Fruit fly (Drosophila melanogaster) whole organism, embryonic: ENCODE data around the gene CG31419.

ENCODE experiments used
- ATbp ChIP-seq: fragments of 200-800 bp; sonication (Bioruptor generic); optimal IDR thresholded peaks from 2 replicates; lab custom pipeline; 2017; ENCODE audit warnings: missing biosample characterization, mild to moderate bottlenecking, missing genetic modification characterization, missing genetic modification reagents
- Blimp-1 ChIP-seq: fragments of 200-800 bp; sonication (Bioruptor generic); optimal IDR thresholded peaks from 3 replicates; lab custom pipeline; 2018; ENCODE audit warnings: missing biosample characterization, missing genetic modification characterization, mild to moderate bottlenecking, moderate library complexity, missing genetic modification reagents
- CG10462 ChIP-seq: fragments of 200-800 bp; sonication (Bioruptor generic); optimal IDR thresholded peaks from 2 replicates; lab custom pipeline; 2016; ENCODE audit warnings: missing biosample characterization, missing genetic modification characterization
- CG11504 ChIP-seq: fragments of 200-800 bp; sonication (Bioruptor generic); optimal IDR thresholded peaks from 3 replicates; lab custom pipeline; 2019; ENCODE audit warnings: missing biosample characterization, mild to moderate bottlenecking, missing genetic modification characterization, moderate library complexity
- CG11696 ChIP-seq: fragments of 200-800 bp; sonication (Bioruptor generic); IDR thresholded peaks from 2 replicates; pipeline ENCODE4 v1.3.6; 2022; ENCODE audit warnings: missing biosample characterization, missing genetic modification characterization
- CG12236 ChIP-seq: fragments of 200-800 bp; sonication (Bioruptor generic); optimal IDR thresholded peaks from 2 replicates; lab custom pipeline; 2016; ENCODE audit warnings: missing biosample characterization, missing genetic modification characterization
- CG12769 ChIP-seq: fragments of 200-800 bp; sonication (Bioruptor generic); optimal IDR thresholded peaks from 2 replicates; lab custom pipeline; 2019; ENCODE audit warnings: missing biosample characterization, mild to moderate bottlenecking, missing genetic modification characterization, moderate library complexity
- CG13775 ChIP-seq: fragments of 200-800 bp; sonication (Bioruptor generic); optimal IDR thresholded peaks from 3 replicates; lab custom pipeline; 2017; ENCODE audit warnings: missing biosample characterization, mild to moderate bottlenecking, missing genetic modification characterization
- CG13894 ChIP-seq: fragments of 200-800 bp; sonication (Bioruptor generic); optimal IDR thresholded peaks from 3 replicates; lab custom pipeline; 2018; ENCODE audit warnings: missing biosample characterization, mild to moderate bottlenecking, missing genetic modification characterization, moderate library complexity
- CG15514 ChIP-seq: fragments of 200-800 bp; sonication (Bioruptor generic); optimal IDR thresholded peaks from 3 replicates; lab custom pipeline; 2017; ENCODE audit warnings: missing biosample characterization, missing genetic modification characterization, mild to moderate bottlenecking, moderate library complexity, missing genetic modification reagents
- CG17568 ChIP-seq: fragments of 200-800 bp; sonication (Bioruptor generic); optimal IDR thresholded peaks from 2 replicates; lab custom pipeline; 2018; ENCODE audit warnings: missing biosample characterization, mild to moderate bottlenecking, missing genetic modification characterization, moderate library complexity
- CG18619 ChIP-seq: fragments of 200-800 bp; sonication (Bioruptor generic); optimal IDR thresholded peaks from 3 replicates; lab custom pipeline; 2017; ENCODE audit warnings: missing biosample characterization, mild to moderate bottlenecking, missing genetic modification characterization
- CG18764 ChIP-seq: fragments of 200-800 bp; sonication (Bioruptor generic); optimal IDR thresholded peaks from 3 replicates; lab custom pipeline; 2016; ENCODE audit warnings: missing biosample characterization, missing genetic modification characterization
- CG2199 ChIP-seq: fragments of 200-800 bp; sonication (Bioruptor generic); IDR thresholded peaks from 3 replicates; pipeline ENCODE4 v1.3.6; 2022; ENCODE audit warnings: missing biosample characterization, missing genetic modification characterization
- CG2678 ChIP-seq: fragments of 200-800 bp; sonication (Bioruptor generic); optimal IDR thresholded peaks from 3 replicates; lab custom pipeline; 2019; ENCODE audit warnings: missing biosample characterization, mild to moderate bottlenecking, missing genetic modification characterization, moderate library complexity
- CTCF ChIP-seq: fragments of 200-800 bp; sonication (Bioruptor generic); optimal IDR thresholded peaks from 2 replicates; lab custom pipeline; 2017; ENCODE audit warnings: missing biosample characterization, mild to moderate bottlenecking, missing genetic modification characterization, moderate library complexity
- Dip2 ChIP-seq: fragments of 200-800 bp; sonication (Bioruptor generic); IDR thresholded peaks from 2 replicates; pipeline ENCODE4 v1.3.6; 2022; ENCODE audit warnings: missing biosample characterization, missing genetic modification characterization
- Ets65A ChIP-seq: fragments of 200-800 bp; sonication (Bioruptor generic); peaks from one replicate; lab custom pipeline; 2016; ENCODE audit warnings: missing biosample characterization, missing genetic modification characterization
- HLH54F ChIP-seq: fragments of 200-800 bp; sonication (Bioruptor generic); optimal IDR thresholded peaks from 3 replicates; lab custom pipeline; 2016; ENCODE audit warnings: missing biosample characterization, missing genetic modification characterization
- Hr51 ChIP-seq, 2 experiments: fragments of 200-800 bp; sonication (Bioruptor generic); optimal IDR thresholded peaks; 2 replicates in 1 of 2; 3 replicates in 1 of 2; lab custom pipeline; 2016 to 2018; ENCODE audit warnings: missing biosample characterization in 2 of 2, missing genetic modification characterization in 2 of 2, mild to moderate bottlenecking in 1 of 2, moderate library complexity in 1 of 2
- Jarid2 ChIP-seq: fragments of 200-800 bp; sonication (Bioruptor generic); optimal IDR thresholded peaks from 3 replicates; lab custom pipeline; 2017; ENCODE audit warnings: mild to moderate bottlenecking, missing biosample characterization, missing genetic modification reagents, missing genetic modification characterization
- MTF-1 ChIP-seq: fragments of 200-800 bp; sonication (Bioruptor generic); optimal IDR thresholded peaks from 2 replicates; lab custom pipeline; 2018; ENCODE audit warnings: missing biosample characterization, mild to moderate bottlenecking, missing genetic modification characterization, borderline replicate concordance
- Med ChIP-seq: fragments of 200-800 bp; sonication (Bioruptor generic); peaks from one replicate; lab custom pipeline; 2016; ENCODE audit warnings: missing biosample characterization, missing genetic modification characterization, mild to moderate bottlenecking, inconsistent platforms, moderate library complexity
- Meics ChIP-seq: fragments of 200-800 bp; sonication (Bioruptor generic); optimal IDR thresholded peaks from 2 replicates; lab custom pipeline; 2017; ENCODE audit warnings: missing biosample characterization, mild to moderate bottlenecking, missing genetic modification characterization
- Ptx1 ChIP-seq: fragments of 200-800 bp; sonication (Bioruptor generic); IDR thresholded peaks from 2 replicates; pipeline ENCODE4 v1.3.6; 2022; ENCODE audit warnings: missing biosample characterization, missing genetic modification characterization
- Scr ChIP-seq: fragments of 200-800 bp; sonication (Bioruptor generic); IDR thresholded peaks from 2 replicates; pipeline ENCODE4 v1.3.6; 2022; ENCODE audit warnings: missing biosample characterization, missing genetic modification characterization; ENCODE audit not compliant: partially characterized antibody
- az2 ChIP-seq: fragments of 200-800 bp; sonication (Bioruptor generic); optimal IDR thresholded peaks from 3 replicates; lab custom pipeline; 2016; ENCODE audit warnings: missing biosample characterization, missing genetic modification characterization
- cas ChIP-seq: fragments of 200-800 bp; sonication (Bioruptor generic); IDR thresholded peaks from 2 replicates; pipeline ENCODE4 v1.3.6; 2022; ENCODE audit warnings: missing biosample characterization, missing genetic modification characterization
- dimm ChIP-seq: fragments of 200-800 bp; sonication (Bioruptor generic); IDR thresholded peaks from 2 replicates; pipeline ENCODE4 v1.3.6; 2022; ENCODE audit warnings: missing biosample characterization, missing genetic modification characterization
- dmrt99B ChIP-seq: fragments of 200-800 bp; sonication (Bioruptor generic); optimal IDR thresholded peaks from 2 replicates; lab custom pipeline; 2018; ENCODE audit warnings: missing biosample characterization, mild to moderate bottlenecking, missing genetic modification characterization, moderate library complexity
- fu2 ChIP-seq: fragments of 200-800 bp; sonication (Bioruptor generic); optimal IDR thresholded peaks from 2 replicates; lab custom pipeline; 2016; ENCODE audit warnings: missing biosample characterization, missing genetic modification characterization
- gcm ChIP-seq: fragments of 200-800 bp; sonication (Bioruptor generic); optimal IDR thresholded peaks from 2 replicates; lab custom pipeline; 2019; ENCODE audit warnings: missing biosample characterization, mild to moderate bottlenecking, missing genetic modification characterization, moderate library complexity
- h ChIP-seq: fragments of >200 bp; optimal IDR thresholded peaks from 2 replicates; lab custom pipeline; 2017
- hkb ChIP-seq, 2 experiments: fragments of 200-800 bp in 1 of 2; fragments of >200 bp in 1 of 2; sonication (Bioruptor generic) in 1 of 2; IDR thresholded peaks in 1 of 2; optimal IDR thresholded peaks in 1 of 2; 2 replicates each; pipeline versions ENCODE4 v1.3.6 to Lab custom; 2017 to 2022; ENCODE audit warnings: missing biosample characterization in 1 of 2, missing genetic modification characterization in 1 of 2
- lab ChIP-seq: fragments of 200-800 bp; sonication (Bioruptor generic); optimal IDR thresholded peaks from 3 replicates; lab custom pipeline; 2017; ENCODE audit warnings: missing biosample characterization, missing genetic modification characterization, mild to moderate bottlenecking, moderate library complexity, missing genetic modification reagents
- lilli ChIP-seq: fragments of 200-800 bp; sonication (Bioruptor generic); optimal IDR thresholded peaks from 3 replicates; lab custom pipeline; 2016; ENCODE audit warnings: missing biosample characterization, missing genetic modification characterization
- lov ChIP-seq, 2 experiments: fragments of 200-800 bp in 1 of 2; fragments of >200 bp in 1 of 2; sonication (Bioruptor generic) in 1 of 2; IDR thresholded peaks in 1 of 2; optimal IDR thresholded peaks in 1 of 2; 2 replicates in 1 of 2; 3 replicates in 1 of 2; pipeline versions ENCODE4 v1.3.6 to Lab custom; 2017 to 2022; ENCODE audit warnings: missing biosample characterization in 1 of 2, missing genetic modification characterization in 1 of 2
- ro ChIP-seq: fragments of 200-800 bp; sonication (Bioruptor generic); IDR thresholded peaks from 2 replicates; pipeline ENCODE4 v1.3.6; 2022; ENCODE audit warnings: missing biosample characterization, missing genetic modification characterization
- sqz ChIP-seq: fragments of 200-800 bp; sonication (Bioruptor generic); optimal IDR thresholded peaks from 3 replicates; lab custom pipeline; 2018; ENCODE audit warnings: missing biosample characterization, mild to moderate bottlenecking, missing genetic modification characterization

The CG31419 gene

DNA sequence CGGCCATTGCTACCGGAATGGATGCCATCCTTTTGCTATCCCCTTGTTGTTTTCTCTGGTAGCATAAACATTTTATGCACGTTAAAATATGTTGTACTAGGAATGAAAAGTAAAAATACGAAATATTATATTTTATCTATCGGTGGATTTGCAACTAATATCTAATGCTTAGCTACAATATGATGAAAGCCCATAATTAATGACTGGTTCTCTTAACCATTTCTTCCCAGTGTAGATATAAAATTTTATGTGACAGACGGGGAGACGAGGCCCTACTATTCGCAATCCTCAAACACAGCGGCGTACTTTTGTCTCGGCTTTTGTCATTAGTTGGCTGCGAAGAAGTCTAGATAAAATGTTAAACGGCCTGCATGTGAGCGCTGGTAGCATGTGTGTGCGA is 47.5 kb upstream of the CG31419 start (continued):
- TF ChIP-seq lov (optimal IDR thresholded peaks at IDR 0.05; lab: Kevin White, UChicago) (no peak), lov (GFP tag; IDR thresholded peaks at IDR 0.05; lab: Robert Waterston, UW) (no peak), CG13775 (no peak), Ets65A (no peak), CG17568 (GFP tag; lab: Kevin White, UChicago) (no peak), CG15514 (GFP tag; lab: Kevin White, UChicago) (peak; percentile 2), fu2 (GFP tag; lab: Kevin White, UChicago) (no peak), CG10462 (GFP tag; lab: Kevin White, UChicago) (no peak), gcm (no peak), Ptx1 (0 out of 2 replicates have a peak, but pooled peaks have one; percentile 5), CG11696 (GFP tag; lab: Robert Waterston, UW) (no peak), hkb (optimal IDR thresholded peaks at IDR 0.05; lab: Kevin White, UChicago) (no peak), hkb (GFP tag; IDR thresholded peaks at IDR 0.05; lab: Robert Waterston, UW) (no peak), HLH54F (GFP tag; lab: Kevin White, UChicago) (no peak), CG12236 (GFP tag; lab: Kevin White, UChicago) (no peak), lilli (peak; percentile 16), CG12769 (tag; lab: Kevin White, UChicago) (peak; percentile 14), dimm (GFP tag; lab: Robert Waterston, UW) (no peak), MTF-1 (GFP tag; lab: Kevin White, UChicago) (no peak), sqz (no peak), CG13894 (tag; lab: Kevin White, UChicago) (no peak), CG2678 (tag; lab: Kevin White, UChicago) (peak; percentile 51), Hr51 (GFP tag; optimal IDR thresholded peaks at IDR 0.05; lab: Kevin White, UChicago) (peak in 1 of 2 experiments; percentile 40), lab (GFP tag; lab: Kevin White, UChicago) (peak; percentile 50), Dip2 (GFP tag; lab: Robert Waterston, UW) (no peak), Med (GFP tag; lab: Kevin White, UChicago) (no peak), Blimp-1 (no peak), CG11504 (tag; lab: Kevin White, UChicago) (peak; percentile 47), CG18619 (GFP tag; lab: Kevin White, UChicago) (no peak), az2 (no peak), CG18764 (GFP tag; lab: Kevin White, UChicago) (no peak), dmrt99B (peak; percentile 36), CTCF (GFP tag; lab: Kevin White, UChicago) (no peak), ro (no peak), cas (no peak), h (lab: Kevin White, UChicago) (no peak), ATbp (GFP tag; lab: Kevin White, UChicago) (no peak), Meics (GFP tag; lab: Kevin White, UChicago) (peak; percentile 18)
- TF ChIP-seq, all 482 proteins: peak for 31

DNA sequence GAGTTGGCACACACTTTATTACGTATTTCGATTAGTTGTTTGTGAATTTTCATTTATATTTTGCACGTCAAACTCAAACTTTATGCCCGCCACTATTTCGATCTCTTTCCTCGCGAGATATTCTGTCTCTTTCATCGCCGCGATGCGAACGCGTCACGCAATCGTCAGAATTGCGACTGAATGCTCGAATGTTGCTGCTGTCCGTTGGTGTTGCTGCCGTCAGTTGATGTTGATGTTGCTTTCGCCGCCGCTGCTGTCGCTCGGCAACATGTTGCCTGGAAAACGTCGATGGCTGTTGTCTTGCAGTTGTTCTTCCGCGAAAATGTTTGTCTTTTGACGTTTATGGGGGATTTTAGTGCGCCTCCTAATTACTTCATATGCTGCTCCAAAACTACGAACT is 36.7 kb upstream of the CG31419 start:
- peak; percentile 19 for TF ChIP-seq Jarid2 (GFP tag; lab: Kevin White, UChicago)
- TF ChIP-seq CG2199, result 0 out of 3 replicates have a peak, but pooled peaks have one; percentile 20
- no peak for TF ChIP-seq Scr (GFP tag; lab: Robert Waterston, UW)
- peak; percentile 99 for TF ChIP-seq CG11504 (tag; lab: Kevin White, UChicago)
